Worm (Caenorhabditis elegans) whole organism, L1 larva: ENCODE data around the gene sam-4.
A peak's percentile ranks its signal among the peaks of the same experiment; 100 is the strongest.

Source experiments
- C16A3.4 ChIP-seq: fragments of 150-350 bp; optimal IDR thresholded peaks from 2 replicates; lab custom pipeline; 2014; ENCODE audit warnings: missing biosample characterization, missing genetic modification characterization
- ama-1 ChIP-seq: fragments of 150-350 bp; optimal IDR thresholded peaks from 2 replicates; lab custom pipeline; 2014
- blmp-1 ChIP-seq: fragments of 150-350 bp; optimal IDR thresholded peaks from 2 replicates; lab custom pipeline; 2014; ENCODE audit warnings: missing biosample characterization, missing genetic modification characterization
- ceh-63 ChIP-seq: fragments of 200-800 bp; sonication (Bioruptor generic); optimal IDR thresholded peaks from 2 replicates; lab custom pipeline; 2018; ENCODE audit warnings: mild to moderate bottlenecking, missing genetic modification characterization, missing compliant biosample characterization
- ceh-82 ChIP-seq, 3 experiments: fragments of 150-350 bp in 1 of 3; sonication (generic microtip) in 2 of 3; optimal IDR thresholded peaks; 2 replicates each; lab custom pipeline; 2014 to 2017; ENCODE audit warnings: missing biosample characterization in 3 of 3, missing genetic modification characterization in 3 of 3
- ceh-90 ChIP-seq: sonication (generic microtip); optimal IDR thresholded peaks from 2 replicates; lab custom pipeline; 2016; ENCODE audit warnings: missing genetic modification characterization, missing compliant biosample characterization
- efl-1 ChIP-seq, 4 experiments: fragments of 150-350 bp; optimal IDR thresholded peaks in 3 of 4; peaks in 1 of 4; 1 replicate in 1 of 4; 2 replicates in 3 of 4; lab custom pipeline; 2014; ENCODE audit warnings: missing biosample characterization in 2 of 4, missing genetic modification characterization in 2 of 4, missing genetic modification reagents in 2 of 4
- efl-3 ChIP-seq: fragments of 200-800 bp; sonication (Bioruptor generic); optimal IDR thresholded peaks from 2 replicates; lab custom pipeline; 2018; ENCODE audit warnings: mild to moderate bottlenecking, missing genetic modification characterization, missing compliant biosample characterization
- egl-13 ChIP-seq: sonication (generic microtip); optimal IDR thresholded peaks from 2 replicates; lab custom pipeline; 2016; ENCODE audit warnings: missing genotype, missing genetic modification reagents, missing genetic modification characterization, missing compliant biosample characterization
- fkh-10 ChIP-seq: sonication (generic microtip); optimal IDR thresholded peaks from 2 replicates; lab custom pipeline; 2017; ENCODE audit warnings: missing biosample characterization, missing genetic modification reagents, missing genetic modification characterization
- fkh-4 ChIP-seq: sonication (generic microtip); optimal IDR thresholded peaks from 2 replicates; lab custom pipeline; 2016; ENCODE audit warnings: missing compliant biosample characterization, missing genetic modification characterization, borderline replicate concordance
- fos-1 ChIP-seq: fragments of 150-350 bp; optimal IDR thresholded peaks from 2 replicates; lab custom pipeline; 2014; ENCODE audit warnings: missing biosample characterization, missing genetic modification characterization
- hlh-17 ChIP-seq: fragments of 200-800 bp; sonication (Bioruptor generic); optimal IDR thresholded peaks from 2 replicates; lab custom pipeline; 2018; ENCODE audit warnings: missing genetic modification characterization, mild to moderate bottlenecking, missing compliant biosample characterization, moderate library complexity, borderline replicate concordance
- hlh-4 ChIP-seq: sonication (generic microtip); optimal IDR thresholded peaks from 2 replicates; lab custom pipeline; 2016; ENCODE audit warnings: mild to moderate bottlenecking, missing genetic modification characterization, missing compliant biosample characterization
- jun-1 ChIP-seq: fragments of 150-350 bp; optimal IDR thresholded peaks from 2 replicates; lab custom pipeline; 2014; ENCODE audit warnings: missing biosample characterization, missing genetic modification reagents, missing genetic modification characterization
- lin-14 ChIP-seq: fragments of 200-800 bp; sonication (Bioruptor generic); optimal IDR thresholded peaks from 2 replicates; lab custom pipeline; 2018; ENCODE audit warnings: mild to moderate bottlenecking, missing genetic modification characterization, moderate library complexity, missing compliant biosample characterization
- lin-35 ChIP-seq, 2 experiments: fragments of 150-350 bp; optimal IDR thresholded peaks; 2 replicates each; lab custom pipeline; 2014; ENCODE audit warnings: missing biosample characterization in 2 of 2, missing genetic modification characterization in 2 of 2, missing genetic modification reagents in 2 of 2
- mep-1 ChIP-seq: fragments of 150-350 bp; optimal IDR thresholded peaks from 2 replicates; lab custom pipeline; 2014; ENCODE audit warnings: missing biosample characterization, missing genetic modification characterization
- nhr-12 ChIP-seq: sonication (generic microtip); optimal IDR thresholded peaks from 2 replicates; lab custom pipeline; 2017; ENCODE audit warnings: missing biosample characterization, missing genetic modification characterization
- nhr-237 ChIP-seq: fragments of 150-350 bp; optimal IDR thresholded peaks from 2 replicates; lab custom pipeline; 2014; ENCODE audit warnings: missing biosample characterization, missing genetic modification characterization
- nhr-47 ChIP-seq: sonication (generic microtip); optimal IDR thresholded peaks from 2 replicates; lab custom pipeline; 2016; ENCODE audit warnings: mild to moderate bottlenecking, missing genetic modification characterization, moderate library complexity, missing compliant biosample characterization
- nhr-85 ChIP-seq: sonication (generic microtip); peaks from one replicate; lab custom pipeline; 2016; ENCODE audit warnings: missing genetic modification characterization, inconsistent platforms, missing compliant biosample characterization
- nhr-90 ChIP-seq: sonication (generic microtip); optimal IDR thresholded peaks from 2 replicates; lab custom pipeline; 2016; ENCODE audit warnings: mild to moderate bottlenecking, missing genetic modification characterization, missing compliant biosample characterization; ENCODE audit not compliant: poor library complexity
- pax-3 ChIP-seq: fragments of 200-800 bp; sonication (Bioruptor generic); optimal IDR thresholded peaks from 2 replicates; lab custom pipeline; 2018; ENCODE audit warnings: mild to moderate bottlenecking, missing genetic modification characterization, moderate library complexity, missing compliant biosample characterization
- rnt-1 ChIP-seq: sonication (generic microtip); optimal IDR thresholded peaks from 2 replicates; lab custom pipeline; 2016; ENCODE audit warnings: mild to moderate bottlenecking, missing genetic modification characterization, moderate library complexity, missing compliant biosample characterization
- sup-37 ChIP-seq: fragments of 200-800 bp; sonication (Bioruptor generic); optimal IDR thresholded peaks from 2 replicates; lab custom pipeline; 2018; ENCODE audit warnings: mild to moderate bottlenecking, missing genetic modification characterization, missing compliant biosample characterization
- swsn-7 ChIP-seq: sonication (generic microtip); optimal IDR thresholded peaks from 2 replicates; lab custom pipeline; 2016; ENCODE audit warnings: missing genetic modification characterization, missing compliant biosample characterization
- tbx-2 ChIP-seq: sonication (generic microtip); optimal IDR thresholded peaks from 2 replicates; lab custom pipeline; 2016; ENCODE audit warnings: missing genetic modification characterization, missing compliant biosample characterization
- ztf-11 ChIP-seq, 2 experiments: sonication (generic microtip); optimal IDR thresholded peaks; 2 replicates each; lab custom pipeline; 2016 to 2017; ENCODE audit warnings: missing genetic modification characterization in 2 of 2, missing biosample characterization in 1 of 2, missing compliant biosample characterization in 1 of 2
- ztf-4 ChIP-seq: fragments of 150-350 bp; optimal IDR thresholded peaks from 2 replicates; lab custom pipeline; 2014; ENCODE audit warnings: missing biosample characterization, missing genetic modification characterization

sam-4 gene

DNA sequence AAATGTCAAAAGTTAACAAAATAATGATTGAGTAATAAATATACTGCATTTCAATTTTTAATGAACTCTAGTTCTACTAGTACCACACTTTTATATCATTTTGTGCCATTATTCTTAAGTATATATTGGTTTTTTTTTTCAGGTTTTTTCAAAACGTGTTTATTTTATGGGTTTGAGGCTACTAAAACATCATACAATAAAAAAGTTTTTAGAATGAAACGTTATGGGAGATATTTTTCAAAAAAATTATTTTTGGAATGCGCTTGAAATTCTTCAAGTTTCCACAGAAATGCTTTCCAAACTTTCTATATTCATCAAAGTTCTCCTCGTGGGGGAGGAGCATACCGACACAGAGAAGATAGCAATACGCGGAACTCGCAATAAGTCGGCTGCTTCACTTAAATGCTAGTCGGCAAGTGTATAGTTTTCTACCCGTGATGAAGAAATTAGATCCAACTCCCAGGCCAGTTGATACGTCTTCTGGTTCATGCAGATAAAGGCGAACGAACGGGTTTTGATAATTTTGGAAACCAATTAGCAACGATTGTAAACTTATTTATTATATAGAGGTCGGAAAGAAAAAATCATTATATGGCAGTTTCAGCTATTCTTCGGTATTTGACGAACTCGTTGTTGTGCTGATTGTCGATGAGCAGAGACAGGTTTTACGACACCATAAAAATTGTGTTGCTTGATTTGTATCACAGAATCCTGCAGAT lies 49.6 kb downstream of the sam-4 start, which contains the start of gene C17G10.10 (continued):
- TF ChIP-seq lin-14 (GFP tag; lab: Kevin White, UChicago) (peak; percentile 82), nhr-85 (peak; percentile 92), blmp-1 (tag; lab: Kevin White, UChicago) (peak; percentile 34), nhr-90 (tag; lab: Kevin White, UChicago) (peak; percentile 93), efl-1 (optimal IDR thresholded peaks at IDR 0.05; lab: Kevin White, UChicago) (peak; percentile 50 to 73), efl-1 (GFP tag; optimal IDR thresholded peaks at IDR 0.05 in 1 of 2; lab: Kevin White, UChicago) (peak; percentile 49 to 96), fkh-10 (GFP tag; lab: Kevin White, UChicago) (no peak), pax-3 (tag; lab: Kevin White, UChicago) (peak; percentile 19), ceh-90 (tag; lab: Kevin White, UChicago) (no peak), ztf-4 (tag; lab: Kevin White, UChicago) (peak; percentile 73), rnt-1 (peak; percentile 92), nhr-237 (tag; lab: Kevin White, UChicago) (no peak), hlh-17 (GFP tag; lab: Kevin White, UChicago) (peak; percentile 59), hlh-4 (tag; lab: Kevin White, UChicago) (no peak), nhr-12 (tag; lab: Kevin White, UChicago) (no peak), C16A3.4 (tag; lab: Kevin White, UChicago) (peak; percentile 45), ceh-82 (tag; optimal IDR thresholded peaks at IDR 0.05; lab: Kevin White, UChicago) (peak; percentile 62 to 76 (median 67)), jun-1 (tag; lab: Kevin White, UChicago) (peak; percentile 56), tbx-2 (peak; percentile 73), lin-35 (GFP tag; optimal IDR thresholded peaks at IDR 0.05; lab: Kevin White, UChicago) (peak; percentile 34 to 76), mep-1 (tag; lab: Kevin White, UChicago) (peak; percentile 60), efl-3 (peak; percentile 4), ztf-11 (tag; optimal IDR thresholded peaks at IDR 0.05; lab: Kevin White, UChicago) (no peak), egl-13 (tag; lab: Kevin White, UChicago) (peak; percentile 6), fos-1 (peak; percentile 65), swsn-7 (tag; lab: Kevin White, UChicago) (peak; percentile 83), ama-1 (lab: Kevin White, UChicago) (peak; percentile 95), sup-37 (GFP tag; lab: Kevin White, UChicago) (peak; percentile 75), ceh-63 (GFP tag; lab: Kevin White, UChicago) (no peak), nhr-47 (tag; lab: Kevin White, UChicago) (peak; percentile 86), fkh-4 (tag; lab: Kevin White, UChicago) (no peak)
